Fruit fly (Drosophila melanogaster) whole organism, embryonic: Measurements from ENCODE around the gene RpL27A.

Source experiments
- Ada2b ChIP-seq: fragments of 200-800 bp; sonication (Bioruptor generic); IDR thresholded peaks from 2 replicates; pipeline ENCODE4 v1.3.6; 2022; ENCODE audit warnings: missing biosample characterization, missing genetic modification characterization
- B-H2 ChIP-seq: fragments of 200-800 bp; sonication (Bioruptor generic); optimal IDR thresholded peaks from 2 replicates; lab custom pipeline; 2018; ENCODE audit warnings: missing biosample characterization, mild to moderate bottlenecking, missing genetic modification characterization
- CG14050 ChIP-seq: fragments of 200-800 bp; sonication (Bioruptor generic); IDR thresholded peaks from 3 replicates; pipeline ENCODE4 v1.3.6; 2022; ENCODE audit warnings: missing biosample characterization, missing genetic modification characterization
- CG15073 ChIP-seq: fragments of 200-800 bp; sonication (Bioruptor generic); optimal IDR thresholded peaks from 2 replicates; lab custom pipeline; 2016; ENCODE audit warnings: missing biosample characterization, missing genetic modification characterization
- CG15479 ChIP-seq: fragments of 200-800 bp; sonication (Bioruptor generic); optimal IDR thresholded peaks from 3 replicates; lab custom pipeline; 2019; ENCODE audit warnings: missing biosample characterization, mild to moderate bottlenecking, missing genetic modification characterization, moderate library complexity
- CG15514 ChIP-seq: fragments of 200-800 bp; sonication (Bioruptor generic); optimal IDR thresholded peaks from 3 replicates; lab custom pipeline; 2017; ENCODE audit warnings: missing biosample characterization, missing genetic modification characterization, mild to moderate bottlenecking, moderate library complexity, missing genetic modification reagents
- CG2202 ChIP-seq: fragments of 200-800 bp; sonication (Bioruptor generic); optimal IDR thresholded peaks from 2 replicates; lab custom pipeline; 2018; ENCODE audit warnings: missing biosample characterization, mild to moderate bottlenecking, missing genetic modification characterization
- CG2678 ChIP-seq: fragments of 200-800 bp; sonication (Bioruptor generic); optimal IDR thresholded peaks from 3 replicates; lab custom pipeline; 2019; ENCODE audit warnings: missing biosample characterization, mild to moderate bottlenecking, missing genetic modification characterization, moderate library complexity
- CG3847 ChIP-seq: fragments of 200-800 bp; sonication (Bioruptor generic); IDR thresholded peaks from 2 replicates; pipeline ENCODE4 v1.3.6; 2022; ENCODE audit warnings: missing biosample characterization, missing genetic modification characterization
- CG42726 ChIP-seq: fragments of 200-800 bp; sonication (Bioruptor generic); IDR thresholded peaks from 2 replicates; pipeline ENCODE4 v1.3.6; 2022; ENCODE audit warnings: missing biosample characterization, missing genetic modification characterization; ENCODE audit not compliant: partially characterized antibody
- CG4328 ChIP-seq: fragments of 200-800 bp; sonication (Bioruptor generic); optimal IDR thresholded peaks from 3 replicates; lab custom pipeline; 2017; ENCODE audit warnings: missing biosample characterization, missing genetic modification reagents, missing genetic modification characterization
- CG4707 ChIP-seq: fragments of 200-800 bp; sonication (Bioruptor generic); optimal IDR thresholded peaks from 2 replicates; lab custom pipeline; 2018; ENCODE audit warnings: missing biosample characterization, mild to moderate bottlenecking, missing genetic modification characterization, moderate library complexity
- CG4820 ChIP-seq: fragments of 200-800 bp; sonication (Bioruptor generic); optimal IDR thresholded peaks from 3 replicates; lab custom pipeline; 2016; ENCODE audit warnings: missing biosample characterization, missing genetic modification characterization
- CG6272 ChIP-seq: fragments of 200-800 bp; sonication (Bioruptor generic); IDR thresholded peaks from 2 replicates; pipeline ENCODE4 v1.3.6; 2022; ENCODE audit warnings: missing biosample characterization, missing genetic modification characterization
- CG7357 ChIP-seq: fragments of 200-800 bp; sonication (Bioruptor generic); IDR thresholded peaks from 3 replicates; pipeline ENCODE4 v1.3.6; 2022; ENCODE audit warnings: missing biosample characterization, missing genetic modification characterization
- CG7839 ChIP-seq: fragments of 200-800 bp; sonication (Bioruptor generic); optimal IDR thresholded peaks from 3 replicates; lab custom pipeline; 2018; ENCODE audit warnings: missing biosample characterization, mild to moderate bottlenecking, missing genetic modification characterization, moderate library complexity
- CG8765 ChIP-seq: fragments of 200-800 bp; sonication (Bioruptor generic); IDR thresholded peaks from 2 replicates; pipeline ENCODE4 v1.3.6; 2022; ENCODE audit warnings: missing biosample characterization, missing genetic modification characterization
- CG9437 ChIP-seq: fragments of 200-800 bp; sonication (Bioruptor generic); optimal IDR thresholded peaks from 2 replicates; lab custom pipeline; 2018; ENCODE audit warnings: missing biosample characterization, mild to moderate bottlenecking, missing genetic modification characterization
- CG9727 ChIP-seq: fragments of 200-800 bp; sonication (Bioruptor generic); optimal IDR thresholded peaks from 3 replicates; lab custom pipeline; 2017; ENCODE audit warnings: missing biosample characterization, mild to moderate bottlenecking, missing genetic modification characterization
- Dad ChIP-seq: fragments of 200-800 bp; sonication (Bioruptor generic); optimal IDR thresholded peaks from 3 replicates; lab custom pipeline; 2016; ENCODE audit warnings: missing biosample characterization, missing genetic modification characterization
- Dek ChIP-seq: fragments of 200-800 bp; sonication (Bioruptor generic); optimal IDR thresholded peaks from 3 replicates; lab custom pipeline; 2019; ENCODE audit warnings: missing biosample characterization, mild to moderate bottlenecking, missing genetic modification characterization, moderate library complexity
- Dp ChIP-seq: fragments of 200-800 bp; sonication (Bioruptor generic); optimal IDR thresholded peaks from 2 replicates; lab custom pipeline; 2018; ENCODE audit warnings: missing biosample characterization, mild to moderate bottlenecking, missing genetic modification characterization, moderate library complexity
- Ets65A ChIP-seq: fragments of 200-800 bp; sonication (Bioruptor generic); peaks from one replicate; lab custom pipeline; 2016; ENCODE audit warnings: missing biosample characterization, missing genetic modification characterization
- Fer1 ChIP-seq: fragments of 200-800 bp; sonication (Bioruptor generic); optimal IDR thresholded peaks from 2 replicates; lab custom pipeline; 2017; ENCODE audit warnings: missing biosample characterization, mild to moderate bottlenecking, missing genetic modification characterization
- Hey ChIP-seq: fragments of 200-800 bp; sonication (Bioruptor generic); optimal IDR thresholded peaks from 3 replicates; lab custom pipeline; 2018; ENCODE audit warnings: missing biosample characterization, mild to moderate bottlenecking, missing genetic modification characterization
- HmgD ChIP-seq: fragments of 200-800 bp; sonication (Bioruptor generic); optimal IDR thresholded peaks from 3 replicates; lab custom pipeline; 2016; ENCODE audit warnings: missing biosample characterization, missing genetic modification characterization
- HmgZ ChIP-seq: fragments of 200-800 bp; sonication (Bioruptor generic); optimal IDR thresholded peaks from 2 replicates; lab custom pipeline; 2018; ENCODE audit warnings: missing biosample characterization, mild to moderate bottlenecking, missing genetic modification characterization
- Hr3 ChIP-seq: fragments of 200-800 bp; sonication (Bioruptor generic); optimal IDR thresholded peaks from 3 replicates; lab custom pipeline; 2016; ENCODE audit warnings: missing biosample characterization, missing genetic modification characterization
- Lim3 ChIP-seq: fragments of 200-800 bp; sonication (Bioruptor generic); IDR thresholded peaks from 2 replicates; pipeline ENCODE4 v1.3.6; 2022; ENCODE audit warnings: missing biosample characterization, missing genetic modification characterization
- Nf-YA ChIP-seq: fragments of 200-800 bp; sonication (Bioruptor generic); IDR thresholded peaks from 2 replicates; pipeline ENCODE4 v1.3.6; 2022; ENCODE audit warnings: missing biosample characterization, missing genetic modification characterization
- Rx ChIP-seq: fragments of 200-800 bp; sonication (Bioruptor generic); IDR thresholded peaks from 2 replicates; pipeline ENCODE4 v1.3.6; 2022; ENCODE audit warnings: missing biosample characterization, missing genetic modification characterization
- Sry-δ ChIP-seq: fragments of 200-800 bp; sonication (Bioruptor generic); optimal IDR thresholded peaks from 2 replicates; lab custom pipeline; 2016; ENCODE audit warnings: missing biosample characterization, missing genetic modification characterization
- YL-1 ChIP-seq: fragments of 200-800 bp; sonication (Bioruptor generic); optimal IDR thresholded peaks from 3 replicates; lab custom pipeline; 2017; ENCODE audit warnings: missing biosample characterization, mild to moderate bottlenecking, missing genetic modification characterization
- ap ChIP-seq: fragments of 200-800 bp; sonication (Bioruptor generic); IDR thresholded peaks from 2 replicates; pipeline ENCODE4 v1.3.6; 2022; ENCODE audit warnings: missing biosample characterization, missing genetic modification characterization
- chn ChIP-seq: fragments of 200-800 bp; sonication (Bioruptor generic); optimal IDR thresholded peaks from 2 replicates; lab custom pipeline; 2016; ENCODE audit warnings: missing biosample characterization, missing genetic modification characterization
- croc ChIP-seq: fragments of 200-800 bp; sonication (Bioruptor generic); conservative IDR thresholded peaks from 3 replicates; pipeline ENCODE4 v1.3.6; 2022; ENCODE audit warnings: missing biosample characterization, missing genetic modification characterization
- gfzf ChIP-seq: fragments of 200-800 bp; sonication (Bioruptor generic); optimal IDR thresholded peaks from 2 replicates; lab custom pipeline; 2016; ENCODE audit warnings: missing biosample characterization, mild to moderate bottlenecking, missing genetic modification characterization, moderate library complexity
- her ChIP-seq: fragments of 200-800 bp; sonication (Bioruptor generic); optimal IDR thresholded peaks from 2 replicates; lab custom pipeline; 2016; ENCODE audit warnings: missing biosample characterization, missing genetic modification characterization
- ind ChIP-seq: fragments of 200-800 bp; sonication (Bioruptor generic); optimal IDR thresholded peaks from 3 replicates; lab custom pipeline; 2016; ENCODE audit warnings: missing biosample characterization, missing genetic modification characterization
- kay ChIP-seq: fragments of 200-800 bp; sonication (Bioruptor generic); optimal IDR thresholded peaks from 2 replicates; lab custom pipeline; 2016; ENCODE audit warnings: missing biosample characterization, missing genetic modification characterization
- maf-S ChIP-seq: fragments of 200-800 bp; sonication (Bioruptor generic); optimal IDR thresholded peaks from 2 replicates; lab custom pipeline; 2016; ENCODE audit warnings: missing biosample characterization, missing genetic modification characterization
- nerfin-2 ChIP-seq: fragments of 200-800 bp; sonication (Bioruptor generic); IDR thresholded peaks from 2 replicates; pipeline ENCODE4 v1.3.6; 2022; ENCODE audit warnings: missing biosample characterization, missing genetic modification characterization; ENCODE audit not compliant: partially characterized antibody
- pfk ChIP-seq: fragments of 200-800 bp; sonication (Bioruptor generic); optimal IDR thresholded peaks from 2 replicates; lab custom pipeline; 2018; ENCODE audit warnings: missing biosample characterization, mild to moderate bottlenecking, missing genetic modification characterization, moderate library complexity
- pnt ChIP-seq: fragments of 200-800 bp; sonication (Bioruptor generic); optimal IDR thresholded peaks from 3 replicates; lab custom pipeline; 2016; ENCODE audit warnings: missing biosample characterization, missing genetic modification characterization
- prd ChIP-seq, 3 experiments: fragments of >200 bp in 2 of 3; fragments of 200-800 bp in 1 of 3; sonication (Bioruptor generic) in 1 of 3; optimal IDR thresholded peaks in 2 of 3; IDR thresholded peaks in 1 of 3; 2 replicates in 2 of 3; 3 replicates in 1 of 3; pipeline versions ENCODE4 v1.3.6 to Lab custom; 2017 to 2022; ENCODE audit warnings: missing biosample characterization in 1 of 3, missing genetic modification characterization in 1 of 3
- pum ChIP-seq: fragments of 200-800 bp; sonication (Bioruptor generic); optimal IDR thresholded peaks from 2 replicates; lab custom pipeline; 2016; ENCODE audit warnings: missing biosample characterization, missing genetic modification characterization
- ro ChIP-seq: fragments of 200-800 bp; sonication (Bioruptor generic); IDR thresholded peaks from 2 replicates; pipeline ENCODE4 v1.3.6; 2022; ENCODE audit warnings: missing biosample characterization, missing genetic modification characterization
- row ChIP-seq: fragments of 200-800 bp; sonication (Bioruptor generic); IDR thresholded peaks from 3 replicates; pipeline ENCODE4 v1.3.6; 2022; ENCODE audit warnings: missing biosample characterization, missing genetic modification characterization
- sens-2 ChIP-seq: fragments of 200-800 bp; sonication (Bioruptor generic); IDR thresholded peaks from 2 replicates; pipeline ENCODE4 v1.3.6; 2022; ENCODE audit warnings: missing biosample characterization, missing genetic modification characterization
- tap ChIP-seq: fragments of 200-800 bp; optimal IDR thresholded peaks from 3 replicates; lab custom pipeline; 2019; ENCODE audit warnings: missing biosample characterization, mild to moderate bottlenecking, missing genetic modification characterization, moderate library complexity
- tio ChIP-seq: fragments of 200-800 bp; sonication (Bioruptor generic); optimal IDR thresholded peaks from 2 replicates; lab custom pipeline; 2017; ENCODE audit warnings: missing biosample characterization, missing genetic modification characterization, inconsistent platforms
- wek ChIP-seq: fragments of 200-800 bp; sonication (Bioruptor generic); optimal IDR thresholded peaks from 3 replicates; lab custom pipeline; 2018; ENCODE audit warnings: missing biosample characterization, mild to moderate bottlenecking, missing genetic modification characterization, moderate library complexity

The RpL27A gene

DNA sequence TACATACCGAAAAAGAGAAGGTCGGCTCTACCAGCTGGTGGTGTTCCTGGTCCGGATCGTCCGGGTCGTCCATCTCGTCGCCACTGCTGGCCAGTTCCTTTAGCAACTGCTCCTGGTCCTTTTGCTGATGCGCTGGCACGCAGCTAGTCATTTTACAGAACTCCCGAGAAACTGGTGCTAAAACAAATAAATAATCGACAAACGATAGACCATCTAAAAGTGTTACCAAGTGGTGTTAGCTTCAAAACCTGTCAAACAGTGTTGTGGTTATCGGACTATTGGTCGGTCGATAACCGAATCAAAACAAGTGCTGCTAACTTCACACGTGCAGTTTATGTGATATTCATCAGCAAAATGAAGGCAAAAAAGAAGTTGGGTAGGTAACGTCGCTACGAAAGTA is 13.7 kb downstream of the RpL27A start, which contains the start of the genes morgue and Elp3 (continued):
- TF ChIP-seq prd (optimal IDR thresholded peaks at IDR 0.05; lab: Kevin White, UChicago) = no peak
- TF ChIP-seq prd (GFP tag; IDR thresholded peaks at IDR 0.05; lab: Robert Waterston, UW) = no peak
- TF ChIP-seq CG15073 (GFP tag; lab: Kevin White, UChicago) = no peak
- no peak for TF ChIP-seq Hr3 (GFP tag; lab: Kevin White, UChicago)
- no peak for TF ChIP-seq pfk (GFP tag; lab: Kevin White, UChicago)
- TF ChIP-seq CG7839 (tag; lab: Kevin White, UChicago) = no peak
- TF ChIP-seq maf-S = no peak
- no peak for TF ChIP-seq sens-2 (GFP tag; lab: Robert Waterston, UW)
- TF ChIP-seq CG3847 (GFP tag; lab: Robert Waterston, UW) = no peak
- TF ChIP-seq CG14050 (GFP tag; lab: Robert Waterston, UW) = no peak
- no peak for TF ChIP-seq her (GFP tag; lab: Kevin White, UChicago)
- TF ChIP-seq CG4820 (GFP tag; lab: Kevin White, UChicago) = no peak
- TF ChIP-seq ro (GFP tag; lab: Robert Waterston, UW) = no peak
- TF ChIP-seq YL-1 (GFP tag; lab: Kevin White, UChicago) = peak; percentile 89
- peak; percentile 17 for TF ChIP-seq Fer1
- peak; percentile 33 for TF ChIP-seq Dp (GFP tag; lab: Kevin White, UChicago)
- no peak for TF ChIP-seq Ada2b (GFP tag; lab: Robert Waterston, UW)
- no peak for TF ChIP-seq CG4328 (GFP tag; lab: Kevin White, UChicago)
- TF ChIP-seq ind (GFP tag; lab: Kevin White, UChicago) = no peak
- TF ChIP-seq CG2678 (tag; lab: Kevin White, UChicago) = no peak
- no peak for TF ChIP-seq kay
- TF ChIP-seq chn = no peak
- TF ChIP-seq Lim3 (GFP tag; lab: Robert Waterston, UW) = no peak
- TF ChIP-seq CG15479 = no peak
- TF ChIP-seq ap (GFP tag; lab: Robert Waterston, UW) = no peak
- TF ChIP-seq Hey (tag; lab: Kevin White, UChicago) = no peak
- TF ChIP-seq HmgD (GFP tag; lab: Kevin White, UChicago) = no peak
- TF ChIP-seq wek = no peak
- peak; percentile 81 for TF ChIP-seq gfzf
- peak; percentile 51 for TF ChIP-seq CG15514 (GFP tag; lab: Kevin White, UChicago)
- TF ChIP-seq HmgZ (tag; lab: Kevin White, UChicago) = peak; percentile 26
- TF ChIP-seq pnt (GFP tag; lab: Kevin White, UChicago) = no peak
- 0 out of 3 replicates have a peak, but pooled peaks have one; percentile 14 for TF ChIP-seq row (GFP tag; lab: Robert Waterston, UW)
- peak; percentile 82 for TF ChIP-seq nerfin-2
- no peak for TF ChIP-seq CG8765
- TF ChIP-seq CG6272 (GFP tag; lab: Robert Waterston, UW) = no peak
- TF ChIP-seq CG42726 (GFP tag; lab: Robert Waterston, UW) = no peak
- TF ChIP-seq B-H2 = peak; percentile 6
- peak; percentile 61 for TF ChIP-seq Sry-δ
- no peak for TF ChIP-seq pum
- no peak for TF ChIP-seq CG2202 (tag; lab: Kevin White, UChicago)
- no peak for TF ChIP-seq Nf-YA (GFP tag; lab: Robert Waterston, UW)
- TF ChIP-seq Dek (tag; lab: Kevin White, UChicago) = no peak
- TF ChIP-seq Rx (GFP tag; lab: Robert Waterston, UW) = no peak
- no peak for TF ChIP-seq CG4707
- TF ChIP-seq Ets65A = no peak
- no peak for TF ChIP-seq Dad
- no peak for TF ChIP-seq tio
- TF ChIP-seq croc (GFP tag; lab: Robert Waterston, UW) = no peak
- no peak for TF ChIP-seq CG9727 (GFP tag; lab: Kevin White, UChicago)
- no peak for TF ChIP-seq CG7357 (GFP tag; lab: Robert Waterston, UW)
- TF ChIP-seq tap (tag; lab: Kevin White, UChicago) = no peak
- TF ChIP-seq CG9437 (GFP tag; lab: Kevin White, UChicago) = no peak
